Fruit fly (Drosophila melanogaster): ENCODE data around the gene CG14223.
A peak's percentile ranks its signal among the peaks of the same experiment; 100 is the strongest.

CG14223 gene

dm6 chrX:19642819-19643504 lies 20.8 kb downstream of the CG14223 start, which contains the start of the genes CG12237 and Sec61gamma:
Gene CG12237, minus strand, starts transcription at chrX:19642869.
Gene Sec61gamma, plus strand, starts transcription at chrX:19643327.
- no peak for TF ChIP-seq tai (GFP tag; optimal IDR thresholded peaks at IDR 0.05)
- no peak for TF ChIP-seq Dfd (GFP tag; optimal IDR thresholded peaks at IDR 0.05)
- TF ChIP-seq CrebA (GFP tag; optimal IDR thresholded peaks at IDR 0.05; ENCODE audit: borderline replicate concordance) = no peak
- TF ChIP-seq OdsH (GFP tag; optimal IDR thresholded peaks at IDR 0.05) = no peak
- TF ChIP-seq Mio (GFP tag; optimal IDR thresholded peaks at IDR 0.05) = no peak
- TF ChIP-seq foxo (GFP tag; optimal IDR thresholded peaks at IDR 0.05) = no peak
- no peak for TF ChIP-seq jim (GFP tag; optimal IDR thresholded peaks at IDR 0.05)
- TF ChIP-seq sv (GFP tag; optimal IDR thresholded peaks at IDR 0.05) = peak; percentile 8
- TF ChIP-seq pan (optimal IDR thresholded peaks at IDR 0.05) = no peak
- no peak for TF ChIP-seq dsf (GFP tag; optimal IDR thresholded peaks at IDR 0.05; ENCODE audit: borderline replicate concordance)
- TF ChIP-seq h (GFP tag; optimal IDR thresholded peaks at IDR 0.05) = no peak
- peak; percentile 94 for TF ChIP-seq Myc (optimal IDR thresholded peaks at IDR 0.05)
- no peak for TF ChIP-seq br (GFP tag; optimal IDR thresholded peaks at IDR 0.05)
- TF ChIP-seq rgr (GFP tag; optimal IDR thresholded peaks at IDR 0.05) = no peak
- TF ChIP-seq N (GFP tag; optimal IDR thresholded peaks at IDR 0.05) = no peak
- TF ChIP-seq sage (GFP tag; optimal IDR thresholded peaks at IDR 0.05) = no peak
- peak; percentile 46 for TF ChIP-seq Dif (GFP tag; optimal IDR thresholded peaks at IDR 0.05; ENCODE audit: partially characterized antibody)
- TF ChIP-seq Hr83 (GFP tag; optimal IDR thresholded peaks at IDR 0.05; ENCODE audit: poor library complexity, severe bottlenecking) = no peak
- no peak for TF ChIP-seq dl (GFP tag; optimal IDR thresholded peaks at IDR 0.05; ENCODE audit: insufficient read depth in 1 of 2, partially characterized antibody in 2 of 2)
- TF ChIP-seq usp (GFP tag; optimal IDR thresholded peaks at IDR 0.05) = no peak
- TF ChIP-seq Rel (GFP tag; optimal IDR thresholded peaks at IDR 0.05) = no peak
- TF ChIP-seq Rel (tag; optimal IDR thresholded peaks at IDR 0.05) = peak; percentile 49
- TF ChIP-seq dmrt93B (GFP tag; optimal IDR thresholded peaks at IDR 0.05) = no peak
- TF ChIP-seq Jra (GFP tag; optimal IDR thresholded peaks at IDR 0.05) = no peak
- no peak for TF ChIP-seq Vsx2 (GFP tag; optimal IDR thresholded peaks at IDR 0.05; ENCODE audit: partially characterized antibody)
- TF ChIP-seq Abd-B (GFP tag; optimal IDR thresholded peaks at IDR 0.05) = no peak
- no peak for TF ChIP-seq fru (GFP tag; optimal IDR thresholded peaks at IDR 0.05)
- TF ChIP-seq Sp1 (GFP tag; optimal IDR thresholded peaks at IDR 0.05) = peak; percentile 45
- peak; percentile 74 for TF ChIP-seq woc (GFP tag; optimal IDR thresholded peaks at IDR 0.05)
- TF ChIP-seq Hnf4 (GFP tag; optimal IDR thresholded peaks at IDR 0.05) = no peak

dm6 chrX:19640707-19641248 lies 23.0 kb downstream of the CG14223 start:
- peak; percentile 50 for TF ChIP-seq Myc (optimal IDR thresholded peaks at IDR 0.05)
- TF ChIP-seq Rel (GFP tag; optimal IDR thresholded peaks at IDR 0.05) = no peak
- peak; percentile 98 for TF ChIP-seq Rel (tag; optimal IDR thresholded peaks at IDR 0.05)
- no peak for TF ChIP-seq Vsx2 (GFP tag; optimal IDR thresholded peaks at IDR 0.05; ENCODE audit: partially characterized antibody)
- TF ChIP-seq N (GFP tag; optimal IDR thresholded peaks at IDR 0.05) = no peak

dm6 chrX:19638328-19638940 lies 25.3 kb downstream of the CG14223 start, which contains the start of gene Rcd-1:
Gene Rcd-1, plus strand, starts transcription at chrX:19638767.
- no peak for TF ChIP-seq woc (GFP tag; optimal IDR thresholded peaks at IDR 0.05)
- no peak for TF ChIP-seq foxo (GFP tag; optimal IDR thresholded peaks at IDR 0.05)
- TF ChIP-seq GATAd (GFP tag; optimal IDR thresholded peaks at IDR 0.05) = no peak
- no peak for TF ChIP-seq sv (GFP tag; optimal IDR thresholded peaks at IDR 0.05)
- TF ChIP-seq dl (GFP tag; optimal IDR thresholded peaks at IDR 0.05; ENCODE audit: insufficient read depth in 1 of 2, partially characterized antibody in 2 of 2) = no peak
- TF ChIP-seq Abd-B (GFP tag; optimal IDR thresholded peaks at IDR 0.05) = no peak
- TF ChIP-seq tai (GFP tag; optimal IDR thresholded peaks at IDR 0.05) = no peak
- TF ChIP-seq Dif (GFP tag; optimal IDR thresholded peaks at IDR 0.05; ENCODE audit: partially characterized antibody) = no peak
- TF ChIP-seq OdsH (GFP tag; optimal IDR thresholded peaks at IDR 0.05) = no peak
- no peak for TF ChIP-seq dmrt93B (GFP tag; optimal IDR thresholded peaks at IDR 0.05)
- no peak for TF ChIP-seq br (GFP tag; optimal IDR thresholded peaks at IDR 0.05)
- TF ChIP-seq sage (GFP tag; optimal IDR thresholded peaks at IDR 0.05) = no peak
- no peak for TF ChIP-seq Hr83 (GFP tag; optimal IDR thresholded peaks at IDR 0.05; ENCODE audit: poor library complexity, severe bottlenecking)
- no peak for TF ChIP-seq psq (GFP tag; optimal IDR thresholded peaks at IDR 0.05)
- TF ChIP-seq Rel (GFP tag; optimal IDR thresholded peaks at IDR 0.05) = no peak
- no peak for TF ChIP-seq Rel (tag; optimal IDR thresholded peaks at IDR 0.05)
- no peak for TF ChIP-seq pan (optimal IDR thresholded peaks at IDR 0.05)
- TF ChIP-seq CG9705 (GFP tag; optimal IDR thresholded peaks at IDR 0.05) = no peak
- no peak for TF ChIP-seq CrebA (GFP tag; optimal IDR thresholded peaks at IDR 0.05; ENCODE audit: borderline replicate concordance)
- no peak for TF ChIP-seq Jra (GFP tag; optimal IDR thresholded peaks at IDR 0.05)

Measured in whole organism, wandering third instar larva.